Fruit fly (Drosophila melanogaster) S2 (cell line): Measurements from ENCODE around the gene fon.

Source experiments
- CG8478 ChIP-seq: fragments of >200 bp; optimal IDR thresholded peaks from 2 replicates; lab custom pipeline; 2018
- CTCF ChIP-seq, 2 experiments: fragments of >200 bp; optimal IDR thresholded peaks; 2 replicates each; lab custom pipeline; 2018

- no peak for TF ChIP-seq CG8478 (lab: Kevin White, UChicago)
- TF ChIP-seq CTCF (optimal IDR thresholded peaks at IDR 0.05; lab: Kevin White, UChicago) = no peak
These were observed 21.9 kb downstream of the fon start, which contains the start of gene CG13086 for dm6 chr2L:19364075-19364474.
